Worm (Caenorhabditis elegans): ENCODE results near the gene C44C10.7.

The C44C10.7 gene

DNA sequence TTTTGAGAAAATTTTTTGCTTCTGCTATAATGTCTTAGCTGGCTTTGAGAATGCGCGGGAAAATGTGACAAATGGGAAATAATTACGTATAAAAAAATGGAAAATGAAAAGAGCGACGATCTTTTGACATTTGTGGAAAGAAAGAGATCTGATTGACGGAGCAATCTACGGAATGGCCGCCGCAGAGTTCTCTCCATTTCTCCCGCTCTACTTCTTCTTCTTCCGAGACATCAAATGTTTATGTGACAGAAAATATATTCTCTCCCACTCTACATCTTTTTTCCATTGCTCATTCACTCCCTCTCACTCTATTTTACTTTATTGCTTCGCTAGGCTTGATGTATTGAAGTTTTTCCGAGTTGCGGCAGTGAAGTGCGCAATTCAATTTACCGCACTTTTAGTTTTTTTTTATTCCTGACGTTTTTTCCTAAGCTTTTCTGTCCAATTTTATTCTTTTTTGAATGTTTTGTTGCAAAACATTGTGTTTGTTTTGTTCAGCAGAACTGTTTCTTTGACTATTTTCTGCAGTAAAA, 47.5 kb downstream of the C44C10.7 start:
- TF ChIP-seq hnd-1 (tag; optimal IDR thresholded peaks at IDR 0.05) (no peak), tbx-11 (GFP tag; IDR thresholded peaks at IDR 0.05) (no peak), sea-1 (GFP tag; conservative IDR thresholded peaks at IDR 0.05) (no peak), ama-1 (optimal IDR thresholded peaks at IDR 0.05) (no peak), ceh-13 (GFP tag; optimal IDR thresholded peaks at IDR 0.05) (no peak), B0310.2 (tag; optimal IDR thresholded peaks at IDR 0.05) (no peak), F13C5.2 (tag; optimal IDR thresholded peaks at IDR 0.05) (no peak), scrt-1 (GFP tag; IDR thresholded peaks at IDR 0.05) (no peak), tbx-37 (GFP tag; conservative IDR thresholded peaks at IDR 0.05) (no peak), ceh-36 (tag; optimal IDR thresholded peaks at IDR 0.05) (no peak), pes-1 (GFP tag; IDR thresholded peaks at IDR 0.05) (no peak), tra-4 (tag; optimal IDR thresholded peaks at IDR 0.05) (no peak)

DNA sequence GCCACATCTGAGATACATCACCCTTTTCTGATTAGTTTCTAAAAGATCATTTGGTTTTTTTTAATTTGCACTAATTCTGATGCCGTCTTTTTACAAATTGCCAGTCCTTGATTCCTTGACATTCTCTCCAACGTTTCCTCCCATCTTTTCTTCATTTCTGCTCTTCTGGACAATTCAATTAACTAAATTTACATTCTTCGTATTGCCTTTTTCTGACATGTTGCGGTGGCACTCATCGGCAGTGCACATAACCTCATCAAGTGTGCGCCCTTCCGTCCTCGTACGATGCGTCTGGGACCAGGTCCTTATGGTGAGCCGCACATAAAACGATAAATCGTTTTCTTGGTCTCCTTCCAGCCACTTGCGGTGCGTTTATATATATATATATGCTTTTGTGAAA, 49.1 kb downstream of the C44C10.7 start:
- TF ChIP-seq ama-1 (optimal IDR thresholded peaks at IDR 0.05) (no peak), flt-1 (GFP tag; IDR thresholded peaks at IDR 0.05) (no peak), F13C5.2 (tag; optimal IDR thresholded peaks at IDR 0.05) (no peak), scrt-1 (GFP tag; IDR thresholded peaks at IDR 0.05) (no peak), hnd-1 (tag; optimal IDR thresholded peaks at IDR 0.05) (no peak), hmg-4 (GFP tag; optimal IDR thresholded peaks at IDR 0.05) (no peak), pes-1 (GFP tag; IDR thresholded peaks at IDR 0.05) (no peak), tra-4 (tag; optimal IDR thresholded peaks at IDR 0.05) (no peak), hmbx-1 (tag; optimal IDR thresholded peaks at IDR 0.05) (no peak), ets-7 (tag; optimal IDR thresholded peaks at IDR 0.05) (no peak)

DNA sequence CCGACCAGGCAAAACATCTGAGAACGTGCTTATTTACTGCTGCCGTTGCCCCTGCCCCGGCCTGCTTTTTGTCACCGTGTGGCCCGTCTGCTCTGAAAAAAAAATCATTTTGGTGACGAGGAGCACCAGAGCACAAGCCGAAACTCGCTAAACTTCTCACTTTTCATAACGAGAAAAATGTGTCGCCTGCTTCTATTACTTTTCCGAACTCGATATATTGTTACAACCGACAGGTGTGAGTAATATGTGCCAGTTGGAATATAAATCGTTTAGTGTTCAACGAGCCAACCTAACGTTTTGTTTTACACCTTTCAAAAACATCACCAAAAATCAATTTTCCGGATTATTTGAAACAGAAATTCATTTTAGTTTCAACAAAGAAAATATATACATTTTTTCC, 50.3 kb downstream of the C44C10.7 start:
- TF ChIP-seq ama-1 (optimal IDR thresholded peaks at IDR 0.05) (no peak), ceh-36 (tag; optimal IDR thresholded peaks at IDR 0.05) (no peak), aly-1 (tag; optimal IDR thresholded peaks at IDR 0.05) (no peak), scrt-1 (GFP tag; IDR thresholded peaks at IDR 0.05) (no peak), hmg-4 (GFP tag; optimal IDR thresholded peaks at IDR 0.05) (no peak), hnd-1 (tag; optimal IDR thresholded peaks at IDR 0.05) (no peak), sea-1 (GFP tag; conservative IDR thresholded peaks at IDR 0.05) (no peak), tra-4 (tag; optimal IDR thresholded peaks at IDR 0.05) (no peak), flt-1 (GFP tag; IDR thresholded peaks at IDR 0.05) (no peak), F13C5.2 (tag; optimal IDR thresholded peaks at IDR 0.05) (no peak), ceh-13 (GFP tag; optimal IDR thresholded peaks at IDR 0.05) (no peak)

Measured in whole organism, early embryonic.